Worm (Caenorhabditis elegans) whole organism, L4 larva: ENCODE data around the gene ZC116.1.

Experiments used
- T20F7.1 ChIP-seq: fragments of 200-800 bp; sonication (Bioruptor generic); optimal IDR thresholded peaks from 2 replicates; lab custom pipeline; 2018; ENCODE audit warnings: mild to moderate bottlenecking, missing genetic modification characterization, missing compliant biosample characterization
- Y5F2A.4 ChIP-seq: fragments of 200-800 bp; sonication (Bioruptor generic); optimal IDR thresholded peaks from 2 replicates; lab custom pipeline; 2018; ENCODE audit warnings: mild to moderate bottlenecking, missing genetic modification characterization, missing compliant biosample characterization
- ZK337.2 ChIP-seq: fragments of 200-800 bp; sonication (Bioruptor generic); IDR thresholded peaks from 2 replicates; pipeline ENCODE4 v1.3.6; 2022; ENCODE audit warnings: missing genetic modification reagents, missing genetic modification characterization, missing compliant biosample characterization
- ZK546.5 ChIP-seq, 2 experiments: sonication (generic microtip); optimal IDR thresholded peaks; 2 replicates each; lab custom pipeline; 2017; ENCODE audit warnings: missing biosample characterization in 2 of 2, missing genetic modification characterization in 2 of 2
- attf-4 ChIP-seq: sonication (generic microtip); optimal IDR thresholded peaks from 3 replicates; lab custom pipeline; 2017; ENCODE audit warnings: missing biosample characterization, missing genetic modification characterization
- ceh-20 ChIP-seq: fragments of 200-800 bp; sonication (Bioruptor generic); IDR thresholded peaks from 2 replicates; pipeline ENCODE4 v1.3.6; 2022; ENCODE audit warnings: missing genetic modification reagents, missing genetic modification characterization, missing compliant biosample characterization
- ceh-44 ChIP-seq: fragments of 200-800 bp; sonication (Bioruptor generic); IDR thresholded peaks from 2 replicates; pipeline ENCODE4 v1.3.6; 2022; ENCODE audit warnings: missing genetic modification reagents, missing genetic modification characterization, missing compliant biosample characterization
- ceh-82 ChIP-seq: sonication (generic microtip); optimal IDR thresholded peaks from 2 replicates; lab custom pipeline; 2017; ENCODE audit warnings: missing biosample characterization, missing genetic modification characterization
- ctbp-1 ChIP-seq: fragments of 200-800 bp; sonication (Bioruptor generic); IDR thresholded peaks from 2 replicates; pipeline ENCODE4 v1.3.6; 2022; ENCODE audit warnings: missing genetic modification reagents, missing genetic modification characterization, missing compliant biosample characterization
- daf-16 ChIP-seq, 3 experiments: sonication (generic microtip); optimal IDR thresholded peaks; 2 replicates each; lab custom pipeline; 2016 to 2017; ENCODE audit warnings: missing genetic modification characterization in 3 of 3, missing genetic modification reagents in 3 of 3, mild to moderate bottlenecking in 2 of 3, missing compliant biosample characterization in 2 of 3, missing biosample characterization in 1 of 3, moderate library complexity in 1 of 3
- daf-19 ChIP-seq: fragments of 200-800 bp; sonication (Bioruptor generic); conservative IDR thresholded peaks from 2 replicates; pipeline ENCODE4 v1.3.6; 2022; ENCODE audit warnings: missing genetic modification characterization, missing compliant biosample characterization
- daf-8 ChIP-seq: fragments of 200-800 bp; sonication (Bioruptor generic); IDR thresholded peaks from 2 replicates; pipeline ENCODE4 v1.3.6; 2022; ENCODE audit warnings: missing genetic modification characterization, missing compliant biosample characterization
- dmd-6 ChIP-seq: fragments of 200-800 bp; sonication (Bioruptor generic); IDR thresholded peaks from 2 replicates; pipeline ENCODE4 v1.3.6; 2022; ENCODE audit warnings: missing genetic modification reagents, missing genetic modification characterization, missing compliant biosample characterization
- dmd-9 ChIP-seq: fragments of 200-800 bp; sonication (Bioruptor generic); IDR thresholded peaks from 2 replicates; pipeline ENCODE4 v1.3.6; 2022; ENCODE audit warnings: missing genetic modification reagents, missing genetic modification characterization, missing compliant biosample characterization
- dpl-1 ChIP-seq: fragments of 150-350 bp; optimal IDR thresholded peaks from 2 replicates; lab custom pipeline; 2014; ENCODE audit warnings: missing biosample characterization, missing genetic modification reagents, missing genetic modification characterization
- duxl-1 ChIP-seq: sonication (generic microtip); optimal IDR thresholded peaks from 2 replicates; lab custom pipeline; 2016; ENCODE audit warnings: mild to moderate bottlenecking, missing genetic modification characterization, moderate library complexity, missing compliant biosample characterization; ENCODE audit not compliant: poor library complexity
- dve-1 ChIP-seq: sonication (generic microtip); optimal IDR thresholded peaks from 2 replicates; lab custom pipeline; 2017; ENCODE audit warnings: antibody characterized with exemption, mild to moderate bottlenecking, missing genetic modification characterization, missing compliant biosample characterization; ENCODE audit not compliant: insufficient read depth
- hlh-11 ChIP-seq: fragments of 200-800 bp; sonication (Bioruptor generic); optimal IDR thresholded peaks from 2 replicates; lab custom pipeline; 2018; ENCODE audit warnings: mild to moderate bottlenecking, missing genetic modification characterization, missing compliant biosample characterization
- hlh-30 ChIP-seq: sonication (generic microtip); optimal IDR thresholded peaks from 2 replicates; lab custom pipeline; 2017; ENCODE audit warnings: antibody characterized with exemption, mild to moderate bottlenecking, missing genetic modification characterization, missing compliant biosample characterization; ENCODE audit not compliant: insufficient read depth
- jun-1 ChIP-seq: fragments of 150-350 bp; optimal IDR thresholded peaks from 2 replicates; lab custom pipeline; 2014; ENCODE audit warnings: missing biosample characterization, missing genetic modification reagents, missing genetic modification characterization
- lin-1 ChIP-seq: fragments of 200-800 bp; sonication (Bioruptor generic); IDR thresholded peaks from 2 replicates; pipeline ENCODE4 v1.3.6; 2022; ENCODE audit warnings: missing genetic modification reagents, missing genetic modification characterization, missing compliant biosample characterization
- lin-13 ChIP-seq: fragments of 150-350 bp; optimal IDR thresholded peaks from 2 replicates; lab custom pipeline; 2014; ENCODE audit warnings: missing biosample characterization, missing genetic modification reagents, missing genetic modification characterization
- lin-29 ChIP-seq: fragments of 200-800 bp; sonication (Bioruptor generic); IDR thresholded peaks from 2 replicates; pipeline ENCODE4 v1.3.6; 2022; ENCODE audit warnings: missing genetic modification reagents, missing genetic modification characterization, missing compliant biosample characterization
- lsy-2 ChIP-seq, 2 experiments: fragments of 150-350 bp in 1 of 2; sonication (generic microtip) in 1 of 2; optimal IDR thresholded peaks; 2 replicates each; lab custom pipeline; 2014 to 2017; ENCODE audit warnings: missing biosample characterization in 2 of 2, missing genetic modification characterization in 2 of 2
- madf-5 ChIP-seq, 2 experiments: fragments of 200-800 bp; sonication (Bioruptor generic); IDR thresholded peaks; 2 replicates each; pipeline ENCODE4 v1.3.6; 2022; ENCODE audit warnings: missing compliant biosample characterization in 2 of 2, missing genetic modification characterization in 2 of 2
- mdl-1 ChIP-seq, 2 experiments: fragments of 150-350 bp in 1 of 2; sonication (generic microtip) in 1 of 2; optimal IDR thresholded peaks; 2 replicates each; lab custom pipeline; 2014 to 2017; ENCODE audit warnings: missing biosample characterization in 2 of 2, missing genetic modification characterization in 2 of 2
- mep-1 ChIP-seq: fragments of 150-350 bp; sonication (generic microtip); optimal IDR thresholded peaks from 3 replicates; lab custom pipeline; 2014; ENCODE audit warnings: missing biosample characterization, missing genetic modification characterization
- mes-2 ChIP-seq: sonication (generic microtip); optimal IDR thresholded peaks from 2 replicates; lab custom pipeline; 2016; ENCODE audit warnings: missing genotype, mild to moderate bottlenecking, missing genetic modification characterization, missing compliant biosample characterization; ENCODE audit not compliant: poor library complexity, severe bottlenecking
- nhr-11 ChIP-seq: fragments of 150-350 bp; optimal IDR thresholded peaks from 2 replicates; lab custom pipeline; 2014; ENCODE audit warnings: missing biosample characterization, missing genetic modification characterization
- nhr-25 ChIP-seq: sonication (generic microtip); optimal IDR thresholded peaks from 2 replicates; lab custom pipeline; 2017; ENCODE audit warnings: missing genetic modification characterization, mild to moderate bottlenecking, missing compliant biosample characterization, antibody characterized with exemption, moderate library complexity, borderline replicate concordance; ENCODE audit not compliant: insufficient read depth
- nhr-41 ChIP-seq: fragments of 200-800 bp; sonication (Bioruptor generic); IDR thresholded peaks from 2 replicates; pipeline ENCODE4 v1.3.6; 2022; ENCODE audit warnings: missing genetic modification reagents, missing genetic modification characterization, missing compliant biosample characterization
- nhr-76 ChIP-seq: fragments of 150-350 bp; optimal IDR thresholded peaks from 2 replicates; lab custom pipeline; 2014; ENCODE audit warnings: missing biosample characterization, missing genetic modification characterization
- php-3 ChIP-seq: fragments of 200-800 bp; sonication (Bioruptor generic); IDR thresholded peaks from 2 replicates; pipeline ENCODE4 v1.3.6; 2022; ENCODE audit warnings: missing genetic modification reagents, missing genetic modification characterization, missing compliant biosample characterization
- saeg-2 ChIP-seq: fragments of 200-800 bp; sonication (Bioruptor generic); IDR thresholded peaks from 2 replicates; pipeline ENCODE4 v1.3.6; 2022; ENCODE audit warnings: missing genetic modification reagents, missing genetic modification characterization, missing compliant biosample characterization
- set-16 ChIP-seq: fragments of 200-800 bp; sonication (Bioruptor generic); IDR thresholded peaks from 2 replicates; pipeline ENCODE4 v1.3.6; 2022; ENCODE audit warnings: missing genetic modification reagents, missing genetic modification characterization, missing compliant biosample characterization
- snpc-1.2 ChIP-seq: fragments of 200-800 bp; sonication (Bioruptor generic); IDR thresholded peaks from 2 replicates; pipeline ENCODE4 v1.3.6; 2022; ENCODE audit warnings: missing genetic modification reagents, missing genetic modification characterization, missing compliant biosample characterization
- tag-97 ChIP-seq: fragments of 200-800 bp; sonication (Bioruptor generic); IDR thresholded peaks from 2 replicates; pipeline ENCODE4 v1.3.6; 2022; ENCODE audit warnings: missing genetic modification characterization, missing compliant biosample characterization
- tra-1 ChIP-seq: fragments of 200-800 bp; sonication (Bioruptor generic); IDR thresholded peaks from 2 replicates; pipeline ENCODE4 v1.3.6; 2022; ENCODE audit warnings: missing genetic modification reagents, missing genetic modification characterization, missing compliant biosample characterization
- unc-39 ChIP-seq: sonication (generic microtip); optimal IDR thresholded peaks from 2 replicates; lab custom pipeline; 2017; ENCODE audit warnings: missing biosample characterization, missing genetic modification characterization
- unc-62 ChIP-seq, 3 experiments: fragments of 150-350 bp in 1 of 3; sonication (generic microtip); optimal IDR thresholded peaks in 2 of 3; peaks in 1 of 3; 1 replicate in 1 of 3; 2 replicates in 2 of 3; lab custom pipeline; 2014 to 2017; ENCODE audit warnings: missing biosample characterization in 3 of 3, missing genetic modification characterization in 3 of 3, missing genetic modification reagents in 3 of 3, missing genotype in 1 of 3
- zag-1 ChIP-seq: fragments of 150-350 bp; optimal IDR thresholded peaks from 2 replicates; lab custom pipeline; 2014; ENCODE audit warnings: missing biosample characterization, missing genetic modification characterization
- zfp-2 ChIP-seq: sonication (generic microtip); optimal IDR thresholded peaks from 2 replicates; lab custom pipeline; 2016; ENCODE audit warnings: mild to moderate bottlenecking, missing genetic modification characterization, missing compliant biosample characterization
- ztf-11 ChIP-seq: fragments of 150-350 bp; optimal IDR thresholded peaks from 2 replicates; lab custom pipeline; 2014; ENCODE audit warnings: missing biosample characterization, missing genetic modification characterization

Gene ZC116.1

ce11 chrV:12596795-12597194 lies 12.8 kb upstream of the ZC116.1 start (continued):
- peak; percentile 9 for TF ChIP-seq lin-13 (GFP tag; lab: Kevin White, UChicago)
- TF ChIP-seq mep-1 (tag; lab: Kevin White, UChicago) = peak; percentile 49
- TF ChIP-seq tag-97 (GFP tag; lab: Robert Waterston, UW) = no peak
- peak; percentile 38 for TF ChIP-seq nhr-25 (tag; lab: Kevin White, UChicago)
- 0 out of 2 replicates have a peak, but pooled peaks have one; percentile 9 for TF ChIP-seq dmd-9 (GFP tag; lab: Robert Waterston, UW)
- peak in 1 of 2 experiments; percentile 94 for TF ChIP-seq unc-62 (GFP tag; optimal IDR thresholded peaks at IDR 0.05 in 1 of 2; lab: Kevin White, UChicago)
- TF ChIP-seq unc-62 (tag; optimal IDR thresholded peaks at IDR 0.05; lab: Kevin White, UChicago) = no peak
- no peak for TF ChIP-seq hlh-30 (tag; lab: Kevin White, UChicago)
- no peak for TF ChIP-seq nhr-76 (tag; lab: Kevin White, UChicago)
- TF ChIP-seq jun-1 (tag; lab: Kevin White, UChicago) = no peak
- TF ChIP-seq unc-39 (tag; lab: Kevin White, UChicago) = no peak
- TF ChIP-seq T20F7.1 (GFP tag; lab: Kevin White, UChicago) = peak; percentile 9
- TF ChIP-seq ZK337.2 = no peak
- TF ChIP-seq Y5F2A.4 (GFP tag; lab: Kevin White, UChicago) = peak; percentile 7
- TF ChIP-seq madf-5 (GFP tag; IDR thresholded peaks at IDR 0.05; lab: Robert Waterston, UW) = peak; percentile 36 to 45; a peak in 1 of 4 replicates
- peak; percentile 47 for TF ChIP-seq hlh-11 (tag; lab: Kevin White, UChicago)
- TF ChIP-seq daf-8 (GFP tag; lab: Robert Waterston, UW) = no peak
- peak; percentile 26 for TF ChIP-seq duxl-1
- 0 out of 2 replicates have a peak, but pooled peaks have one; percentile 15 for TF ChIP-seq set-16 (GFP tag; lab: Robert Waterston, UW)
- peak in 1 of 2 experiments; percentile 69 for TF ChIP-seq daf-16 (GFP tag; optimal IDR thresholded peaks at IDR 0.05; lab: Kevin White, UChicago)
- TF ChIP-seq daf-16 (tag; optimal IDR thresholded peaks at IDR 0.05; lab: Kevin White, UChicago) = peak; percentile 76
- TF ChIP-seq zfp-2 (tag; lab: Kevin White, UChicago) = no peak
- peak; percentile 41; the same call in 1 of the 2 replicates for TF ChIP-seq dmd-6 (GFP tag; lab: Robert Waterston, UW)
- TF ChIP-seq dpl-1 = no peak
- no peak for TF ChIP-seq zag-1
- TF ChIP-seq ceh-20 = 0 out of 2 replicates have a peak, but pooled peaks have one; percentile 22
- no peak for TF ChIP-seq ceh-44 (GFP tag; lab: Robert Waterston, UW)
- no peak for TF ChIP-seq ceh-82 (tag; lab: Kevin White, UChicago)
- TF ChIP-seq attf-4 (tag; lab: Kevin White, UChicago) = no peak
- TF ChIP-seq saeg-2 = peak; percentile 5; the same call in 1 of the 2 replicates
- TF ChIP-seq lin-29 (GFP tag; lab: Robert Waterston, UW) = no peak
- peak; percentile 66; the same call in 1 of the 2 replicates for TF ChIP-seq lin-1 (GFP tag; lab: Robert Waterston, UW)
- 0 out of 2 replicates have a peak, but pooled peaks have one; percentile 40 for TF ChIP-seq nhr-41 (GFP tag; lab: Robert Waterston, UW)

ce11 chrV:12599110-12599509 lies 10.5 kb upstream of the ZC116.1 start, which contains the start of the genes C14C10.10 and ril-2:
TSS of gene C14C10.10 (minus strand) at chrV:12599128.
TSS of gene ril-2 (minus strand) at chrV:12599157.
- TF ChIP-seq mes-2 (tag; lab: Kevin White, UChicago) = peak; percentile 40
- TF ChIP-seq lsy-2 (tag; optimal IDR thresholded peaks at IDR 0.05; lab: Kevin White, UChicago) = peak in 1 of 2 experiments; percentile 32
- TF ChIP-seq ctbp-1 (GFP tag; lab: Robert Waterston, UW) = no peak

ce11 chrV:12599510-12600242 lies 9.9 kb upstream of the ZC116.1 start, which contains the start of gene C14C10.5:
TSS of gene C14C10.5 (plus strand) at chrV:12600192.
- TF ChIP-seq daf-16 (GFP tag; optimal IDR thresholded peaks at IDR 0.05; lab: Kevin White, UChicago) (no peak), daf-16 (tag; optimal IDR thresholded peaks at IDR 0.05; lab: Kevin White, UChicago) (peak; percentile 79), dmd-6 (GFP tag; lab: Robert Waterston, UW) (no peak; the same call in 1 of the 2 replicates), ZK546.5 (tag; optimal IDR thresholded peaks at IDR 0.05; lab: Kevin White, UChicago) (no peak), ceh-44 (GFP tag; lab: Robert Waterston, UW) (no peak), snpc-1.2 (GFP tag; lab: Robert Waterston, UW) (no peak), daf-19 (0 out of 2 replicates have a peak, but pooled peaks have one; percentile 24), php-3 (GFP tag; lab: Robert Waterston, UW) (no peak), dve-1 (tag; lab: Kevin White, UChicago) (peak; percentile 48), tra-1 (GFP tag; lab: Robert Waterston, UW) (no peak), T20F7.1 (GFP tag; lab: Kevin White, UChicago) (peak; percentile 41), mes-2 (tag; lab: Kevin White, UChicago) (peak; percentile 27), dpl-1 (no peak), ztf-11 (no peak), mdl-1 (tag; optimal IDR thresholded peaks at IDR 0.05; lab: Kevin White, UChicago) (peak in 1 of 2 experiments; percentile 33), lsy-2 (tag; optimal IDR thresholded peaks at IDR 0.05; lab: Kevin White, UChicago) (no peak), nhr-11 (tag; lab: Kevin White, UChicago) (no peak)
